Worm (Caenorhabditis elegans) whole organism, late embryonic: ENCODE measurements around the gene C12D8.13.

ENCODE experiments used
- K02D7.2 ChIP-seq: sonication (generic microtip); optimal IDR thresholded peaks from 2 replicates; lab custom pipeline; 2017; ENCODE audit warnings: mild to moderate bottlenecking, missing genetic modification characterization, missing compliant biosample characterization
- ceh-6 ChIP-seq: fragments of 200-800 bp; sonication (Bioruptor generic); optimal IDR thresholded peaks from 2 replicates; lab custom pipeline; 2018; ENCODE audit warnings: mild to moderate bottlenecking, missing genetic modification characterization, missing compliant biosample characterization
- dve-1 ChIP-seq: sonication (generic microtip); optimal IDR thresholded peaks from 2 replicates; lab custom pipeline; 2017; ENCODE audit warnings: antibody characterized with exemption, mild to moderate bottlenecking, missing genetic modification characterization, missing compliant biosample characterization
- lin-11 ChIP-seq: fragments of 200-800 bp; sonication (Bioruptor generic); optimal IDR thresholded peaks from 2 replicates; lab custom pipeline; 2018; ENCODE audit warnings: mild to moderate bottlenecking, missing genetic modification characterization, missing compliant biosample characterization
- mec-3 ChIP-seq: sonication (generic microtip); optimal IDR thresholded peaks from 2 replicates; lab custom pipeline; 2016; ENCODE audit warnings: borderline replicate concordance, missing genetic modification characterization, missing compliant biosample characterization
- nhr-11 ChIP-seq: fragments of 150-350 bp; optimal IDR thresholded peaks from 2 replicates; lab custom pipeline; 2014; ENCODE audit warnings: missing biosample characterization, missing genetic modification characterization
- rnt-1 ChIP-seq: sonication (generic microtip); optimal IDR thresholded peaks from 2 replicates; lab custom pipeline; 2016; ENCODE audit warnings: missing genetic modification characterization, missing compliant biosample characterization
- sox-4 ChIP-seq: sonication (generic microtip); optimal IDR thresholded peaks from 2 replicates; lab custom pipeline; 2017; ENCODE audit warnings: mild to moderate bottlenecking, missing genetic modification characterization, inconsistent platforms, missing compliant biosample characterization
- ttx-3 ChIP-seq: sonication (generic microtip); optimal IDR thresholded peaks from 2 replicates; lab custom pipeline; 2016; ENCODE audit warnings: missing genetic modification reagents, missing genetic modification characterization, missing compliant biosample characterization
- unc-3 ChIP-seq, 2 experiments: fragments of 200-800 bp in 1 of 2; sonication (Bioruptor generic) in 1 of 2; sonication (generic microtip) in 1 of 2; conservative IDR thresholded peaks in 1 of 2; optimal IDR thresholded peaks in 1 of 2; 2 replicates each; pipeline versions ENCODE4 v1.3.6 to Lab custom; 2016 to 2022; ENCODE audit warnings: missing compliant biosample characterization in 2 of 2, missing genetic modification characterization in 2 of 2, missing genetic modification reagents in 1 of 2

DNA sequence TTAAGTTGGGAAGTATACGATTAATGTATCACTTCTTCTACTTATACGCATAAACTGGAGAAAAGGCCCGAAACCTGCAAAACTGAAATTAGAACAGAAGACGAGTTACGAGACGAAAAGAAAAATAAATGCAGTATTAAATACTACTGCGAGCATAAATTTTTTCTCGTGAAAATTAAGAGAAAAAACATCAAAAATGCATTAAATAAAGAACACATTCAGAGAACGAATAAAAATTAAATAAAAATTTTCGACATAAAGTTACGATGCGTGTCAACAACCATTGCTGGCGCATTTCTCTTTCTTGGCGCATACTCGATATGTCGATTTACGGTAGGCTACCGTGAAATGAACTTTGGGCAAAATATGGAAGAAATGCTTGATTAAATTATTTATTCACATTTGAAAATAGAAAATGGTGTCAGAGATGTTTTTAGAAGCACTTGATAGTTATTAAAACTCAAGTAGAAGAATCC, 15.6 kb downstream of the C12D8.13 start, which contains the start of the genes ZK856.19 and ZK856.11:
- TF ChIP-seq K02D7.2 (tag; lab: Kevin White, UChicago) (no peak), lin-11 (tag; lab: Kevin White, UChicago) (no peak), ceh-6 (GFP tag; lab: Kevin White, UChicago) (no peak), nhr-11 (tag; lab: Kevin White, UChicago) (no peak), mec-3 (tag; lab: Kevin White, UChicago) (no peak), rnt-1 (tag; lab: Kevin White, UChicago) (no peak), sox-4 (tag; lab: Kevin White, UChicago) (no peak), dve-1 (no peak), ttx-3 (tag; lab: Kevin White, UChicago) (no peak), unc-3 (GFP tag; conservative IDR thresholded peaks at IDR 0.05; lab: Robert Waterston, UW) (no peak), unc-3 (tag; optimal IDR thresholded peaks at IDR 0.05; lab: Kevin White, UChicago) (no peak)
